Worm (Caenorhabditis elegans): Measurements from ENCODE around the gene C28G1.6.
A peak's percentile ranks its signal among the peaks of the same experiment; 100 is the strongest.

The C28G1.6 gene

DNA sequence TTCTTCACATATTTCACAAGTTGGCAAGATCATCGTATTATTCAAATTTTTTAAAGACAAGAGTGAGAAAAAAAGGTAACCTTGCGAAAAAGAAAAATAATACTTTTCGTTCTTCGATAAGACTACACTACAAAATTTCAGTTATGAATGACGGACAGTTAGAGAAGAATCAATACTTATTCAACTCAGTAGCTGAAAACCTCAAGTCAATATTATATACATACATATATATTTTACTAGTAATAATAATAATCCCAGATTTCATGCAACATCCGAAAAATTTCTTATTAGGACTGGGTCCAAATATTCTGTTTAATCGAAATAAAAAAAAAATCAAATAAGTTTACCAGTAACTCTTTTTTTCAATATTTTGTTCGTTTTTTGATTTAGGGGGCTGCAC is at the start of gene C28G1.6:
Gene C28G1.6 (minus strand): TSS at position 101 of the 400 bp plus-strand sequence.
- no peak for TF ChIP-seq unc-120 (tag; optimal IDR thresholded peaks at IDR 0.05; ENCODE audit: poor library complexity, severe bottlenecking)
- no peak for TF ChIP-seq ceh-43 (GFP tag; optimal IDR thresholded peaks at IDR 0.05)
- no peak for TF ChIP-seq lsy-2 (tag; optimal IDR thresholded peaks at IDR 0.05)
- TF ChIP-seq ceh-83 (GFP tag; optimal IDR thresholded peaks at IDR 0.05) = no peak
- no peak for TF ChIP-seq elt-1 (tag; optimal IDR thresholded peaks at IDR 0.05; ENCODE audit: borderline replicate concordance, insufficient read depth)
- TF ChIP-seq hlh-1 (tag; optimal IDR thresholded peaks at IDR 0.05) = no peak
- TF ChIP-seq sptf-1 (tag; optimal IDR thresholded peaks at IDR 0.05) = no peak
- TF ChIP-seq nhr-76 (tag; optimal IDR thresholded peaks at IDR 0.05) = no peak

- no peak for TF ChIP-seq ces-1 (GFP tag; optimal IDR thresholded peaks at IDR 0.05)
- no peak for TF ChIP-seq zip-8 (tag; optimal IDR thresholded peaks at IDR 0.05)
- no peak for TF ChIP-seq elt-1 (tag; optimal IDR thresholded peaks at IDR 0.05; ENCODE audit: borderline replicate concordance, insufficient read depth)
- TF ChIP-seq sptf-1 (tag; optimal IDR thresholded peaks at IDR 0.05) = no peak
- TF ChIP-seq blmp-1 (tag; optimal IDR thresholded peaks at IDR 0.05) = no peak
- no peak for TF ChIP-seq mls-2 (tag; optimal IDR thresholded peaks at IDR 0.05)
- TF ChIP-seq lin-13 (tag; optimal IDR thresholded peaks at IDR 0.05) = no peak
- TF ChIP-seq nhr-76 (tag; optimal IDR thresholded peaks at IDR 0.05) = no peak
- TF ChIP-seq sem-2 (GFP tag; optimal IDR thresholded peaks at IDR 0.05) = no peak
- TF ChIP-seq lsy-2 (tag; optimal IDR thresholded peaks at IDR 0.05) = no peak
- TF ChIP-seq nhr-237 (tag; optimal IDR thresholded peaks at IDR 0.05) = no peak
These were observed 48.3 kb upstream of the C28G1.6 start, which contains the start of gene C06E2.2 for ce11 chrX:8879349-8879748. Gene C06E2.2 (plus strand): TSS chrX:8879649.

DNA sequence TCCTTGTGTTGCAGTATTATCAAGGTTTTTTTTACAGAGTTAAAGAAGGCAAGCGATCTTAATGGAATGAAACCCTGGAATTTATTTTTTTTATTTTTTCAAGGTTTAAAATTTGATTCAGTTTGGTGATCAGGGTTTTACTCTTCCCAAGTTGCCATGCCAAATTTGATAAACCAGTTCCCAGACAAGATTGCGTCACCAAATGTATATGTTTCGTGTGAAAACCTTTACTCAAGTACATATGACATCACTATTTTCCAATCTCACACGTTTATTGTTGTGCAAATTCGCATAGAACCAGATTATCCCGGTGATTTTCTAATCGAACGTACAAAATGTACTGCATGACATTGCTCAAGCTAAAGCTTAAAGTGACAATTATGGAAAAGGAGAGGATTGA is 47.6 kb upstream of the C28G1.6 start:
- TF ChIP-seq zip-8 (tag; optimal IDR thresholded peaks at IDR 0.05) = peak; percentile 89
- no peak for TF ChIP-seq ztf-11 (tag; optimal IDR thresholded peaks at IDR 0.05)

DNA sequence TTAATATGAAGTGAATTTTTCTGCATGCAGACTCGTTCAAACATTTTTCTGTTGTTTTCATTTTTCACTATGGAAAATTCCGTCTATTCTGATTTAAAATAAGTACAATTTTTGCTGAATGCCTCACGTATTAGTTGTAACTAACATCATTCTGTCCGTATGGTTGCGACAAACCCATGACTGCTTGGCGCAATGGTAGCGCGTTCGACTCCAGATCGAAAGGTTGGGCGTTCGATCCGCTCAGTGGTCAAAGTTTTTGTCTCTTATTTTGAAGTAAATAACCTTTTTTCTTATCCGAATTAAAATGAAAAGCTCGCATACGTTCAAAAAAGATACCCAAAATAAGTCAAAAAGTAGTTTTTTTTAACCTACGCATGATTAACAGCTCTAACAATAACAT is 46.1 kb upstream of the C28G1.6 start:
- no peak for TF ChIP-seq nhr-2 (tag; optimal IDR thresholded peaks at IDR 0.05)
- TF ChIP-seq nhr-237 (tag; optimal IDR thresholded peaks at IDR 0.05) = no peak
- no peak for TF ChIP-seq drap-1 (GFP tag; optimal IDR thresholded peaks at IDR 0.05)
- no peak for TF ChIP-seq elt-1 (tag; optimal IDR thresholded peaks at IDR 0.05; ENCODE audit: borderline replicate concordance, insufficient read depth)
- TF ChIP-seq ztf-11 (tag; optimal IDR thresholded peaks at IDR 0.05) = no peak
- no peak for TF ChIP-seq nhr-76 (tag; optimal IDR thresholded peaks at IDR 0.05)
- TF ChIP-seq lin-32 (GFP tag; optimal IDR thresholded peaks at IDR 0.05) = no peak
- TF ChIP-seq ham-2 (GFP tag; optimal IDR thresholded peaks at IDR 0.05) = no peak

DNA sequence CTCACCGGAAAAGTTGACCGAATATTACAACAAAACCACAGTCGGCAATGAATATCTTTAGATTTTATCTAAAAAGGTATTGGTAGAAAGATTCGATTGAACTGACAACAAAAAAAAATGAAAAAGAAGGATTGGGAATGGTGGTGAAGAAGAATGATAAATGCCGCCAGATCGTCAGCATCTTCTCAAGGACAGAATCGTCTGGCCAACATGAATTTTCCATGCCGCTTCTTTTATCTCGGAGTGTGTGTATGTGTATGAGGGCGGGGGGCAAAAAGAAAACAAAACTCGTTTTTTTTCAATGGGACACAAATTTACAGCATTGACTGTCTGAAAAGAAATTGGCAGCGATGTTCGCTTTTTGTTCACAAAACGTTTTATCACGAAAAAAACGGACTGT is 44.8 kb upstream of the C28G1.6 start:
- TF ChIP-seq cnd-1 (tag; optimal IDR thresholded peaks at IDR 0.05) (no peak), mab-5 (tag; optimal IDR thresholded peaks at IDR 0.05) (no peak), sem-2 (GFP tag; optimal IDR thresholded peaks at IDR 0.05) (no peak), mep-1 (tag; optimal IDR thresholded peaks at IDR 0.05) (no peak), nhr-76 (tag; optimal IDR thresholded peaks at IDR 0.05) (no peak), unc-120 (tag; optimal IDR thresholded peaks at IDR 0.05; ENCODE audit: poor library complexity, severe bottlenecking) (no peak), nhr-237 (tag; optimal IDR thresholded peaks at IDR 0.05) (no peak), unc-39 (tag; optimal IDR thresholded peaks at IDR 0.05) (no peak), nhr-2 (tag; optimal IDR thresholded peaks at IDR 0.05) (no peak), lin-13 (tag; optimal IDR thresholded peaks at IDR 0.05) (no peak), M03D4.4 (tag; optimal IDR thresholded peaks at IDR 0.05) (no peak)

- TF ChIP-seq ceh-43 (GFP tag; optimal IDR thresholded peaks at IDR 0.05) (no peak), ceh-83 (GFP tag; optimal IDR thresholded peaks at IDR 0.05) (no peak), elt-1 (tag; optimal IDR thresholded peaks at IDR 0.05; ENCODE audit: borderline replicate concordance, insufficient read depth) (no peak), zip-8 (tag; optimal IDR thresholded peaks at IDR 0.05) (no peak), cnd-1 (tag; optimal IDR thresholded peaks at IDR 0.05) (no peak), unc-120 (tag; optimal IDR thresholded peaks at IDR 0.05; ENCODE audit: poor library complexity, severe bottlenecking) (no peak), sptf-1 (tag; optimal IDR thresholded peaks at IDR 0.05) (no peak), unc-39 (tag; optimal IDR thresholded peaks at IDR 0.05) (no peak), mab-5 (tag; optimal IDR thresholded peaks at IDR 0.05) (no peak), nhr-28 (tag; optimal IDR thresholded peaks at IDR 0.05) (no peak), ces-1 (GFP tag; optimal IDR thresholded peaks at IDR 0.05) (no peak), M03D4.4 (tag; optimal IDR thresholded peaks at IDR 0.05) (no peak), ham-2 (GFP tag; optimal IDR thresholded peaks at IDR 0.05) (no peak), tbx-8 (GFP tag; optimal IDR thresholded peaks at IDR 0.05) (no peak), sem-2 (GFP tag; optimal IDR thresholded peaks at IDR 0.05) (no peak), ztf-11 (tag; optimal IDR thresholded peaks at IDR 0.05) (no peak)
These were observed 43.7 kb upstream of the C28G1.6 start, which contains the start of gene C06E2.1 for ce11 chrX:8874748-8875147. Gene C06E2.1 (minus strand): TSS chrX:8874848.
